Worm (Caenorhabditis elegans) whole organism, early embryonic: ENCODE results near the gene mlcd-1.

Experiments
- ama-1 ChIP-seq: fragments of 150-350 bp; optimal IDR thresholded peaks from 2 replicates; lab custom pipeline; 2014
- ceh-13 ChIP-seq: fragments of 200-800 bp; sonication (Bioruptor generic); optimal IDR thresholded peaks from 2 replicates; lab custom pipeline; 2018; ENCODE audit warnings: mild to moderate bottlenecking, missing genetic modification characterization, missing compliant biosample characterization
- pes-1 ChIP-seq: fragments of 200-800 bp; sonication (Bioruptor generic); IDR thresholded peaks from 2 replicates; pipeline ENCODE4 v1.3.6; 2022; ENCODE audit warnings: missing genetic modification reagents, missing genetic modification characterization, missing compliant biosample characterization
- tra-4 ChIP-seq: sonication (generic microtip); optimal IDR thresholded peaks from 2 replicates; lab custom pipeline; 2017; ENCODE audit warnings: missing genetic modification characterization, missing compliant biosample characterization

DNA sequence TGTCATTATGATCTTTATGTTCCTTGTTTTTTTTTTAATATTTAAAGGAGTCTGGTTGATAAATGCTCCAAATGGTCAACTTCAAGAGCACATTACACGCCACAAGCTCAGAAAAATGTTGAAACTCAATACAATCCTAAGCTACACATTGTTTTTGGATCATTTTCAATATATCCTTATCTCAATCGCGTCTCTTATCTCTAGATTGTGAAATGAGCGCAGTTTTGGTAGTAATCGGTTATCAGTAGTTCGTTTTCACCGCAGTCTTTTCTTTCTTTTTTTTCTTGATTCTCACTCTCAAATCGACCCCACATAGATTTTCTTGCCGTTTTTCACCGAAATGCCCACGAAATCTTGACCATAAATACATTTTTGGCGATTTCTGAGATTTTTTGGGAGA lies 15.1 kb downstream of the mlcd-1 start:
- TF ChIP-seq tra-4 (tag; lab: Kevin White, UChicago) (no peak), ama-1 (lab: Kevin White, UChicago) (no peak), pes-1 (no peak), ceh-13 (GFP tag; lab: Kevin White, UChicago) (no peak)
